Worm (Caenorhabditis elegans): Measurements from ENCODE around the gene rpl-36.

The rpl-36 gene

ce11 chrIII:7146341-7146740 is 33.7 kb upstream of the rpl-36 start:
- TF ChIP-seq ceh-82 (tag; optimal IDR thresholded peaks at IDR 0.05) (no peak), gmeb-1 (tag; optimal IDR thresholded peaks at IDR 0.05) (no peak), nhr-21 (tag; optimal IDR thresholded peaks at IDR 0.05) (no peak), ceh-16 (tag; optimal IDR thresholded peaks at IDR 0.05) (no peak), ztf-4 (tag; optimal IDR thresholded peaks at IDR 0.05) (no peak), nhr-23 (tag; optimal IDR thresholded peaks at IDR 0.05) (no peak), nhr-11 (tag; optimal IDR thresholded peaks at IDR 0.05) (no peak), ama-1 (optimal IDR thresholded peaks at IDR 0.05) (no peak), fos-1 (tag; optimal IDR thresholded peaks at IDR 0.05) (no peak), nhr-10 (tag; optimal IDR thresholded peaks at IDR 0.05) (no peak), lin-39 (tag; optimal IDR thresholded peaks at IDR 0.05) (no peak), elt-3 (tag; optimal IDR thresholded peaks at IDR 0.05) (no peak), sma-3 (GFP tag; optimal IDR thresholded peaks at IDR 0.05) (no peak), ZK546.5 (tag; optimal IDR thresholded peaks at IDR 0.05) (no peak), mdl-1 (tag; optimal IDR thresholded peaks at IDR 0.05) (no peak), R02D3.7 (tag; optimal IDR thresholded peaks at IDR 0.05) (no peak), ztf-11 (tag; optimal IDR thresholded peaks at IDR 0.05) (no peak), blmp-1 (tag; optimal IDR thresholded peaks at IDR 0.05; ENCODE audit: insufficient read depth) (no peak)

DNA sequence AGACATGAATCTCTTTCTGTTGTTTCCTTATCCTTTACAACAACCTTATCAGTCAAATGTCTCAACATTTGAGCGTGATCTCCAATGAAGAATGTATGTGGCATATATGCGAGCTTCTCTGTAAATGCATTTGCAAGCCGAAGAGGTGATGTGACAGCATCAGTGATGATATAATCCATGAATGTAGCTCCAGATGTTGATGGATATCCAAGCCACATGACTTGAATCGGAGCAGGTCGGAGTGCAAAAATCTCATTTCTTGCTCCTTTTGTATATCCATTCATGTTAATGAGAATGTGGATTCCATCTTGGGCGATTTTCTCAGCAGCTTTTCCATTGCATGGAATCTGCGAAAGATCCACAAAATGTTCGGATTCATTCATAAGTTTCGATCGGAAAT is 31.9 kb upstream of the rpl-36 start:
- TF ChIP-seq alr-1 (tag; optimal IDR thresholded peaks at IDR 0.05) (no peak), elt-1 (tag; optimal IDR thresholded peaks at IDR 0.05) (no peak), crh-2 (tag; optimal IDR thresholded peaks at IDR 0.05) (no peak), unc-39 (tag; optimal IDR thresholded peaks at IDR 0.05) (no peak), C34F6.9 (tag; optimal IDR thresholded peaks at IDR 0.05) (no peak), nhr-12 (tag; optimal IDR thresholded peaks at IDR 0.05) (no peak), ZK546.5 (tag; optimal IDR thresholded peaks at IDR 0.05) (no peak), mdl-1 (tag; optimal IDR thresholded peaks at IDR 0.05) (no peak), gmeb-1 (tag; optimal IDR thresholded peaks at IDR 0.05) (no peak), lin-13 (GFP tag; optimal IDR thresholded peaks at IDR 0.05) (no peak), unc-62 (GFP tag; optimal IDR thresholded peaks at IDR 0.05) (no peak)

DNA sequence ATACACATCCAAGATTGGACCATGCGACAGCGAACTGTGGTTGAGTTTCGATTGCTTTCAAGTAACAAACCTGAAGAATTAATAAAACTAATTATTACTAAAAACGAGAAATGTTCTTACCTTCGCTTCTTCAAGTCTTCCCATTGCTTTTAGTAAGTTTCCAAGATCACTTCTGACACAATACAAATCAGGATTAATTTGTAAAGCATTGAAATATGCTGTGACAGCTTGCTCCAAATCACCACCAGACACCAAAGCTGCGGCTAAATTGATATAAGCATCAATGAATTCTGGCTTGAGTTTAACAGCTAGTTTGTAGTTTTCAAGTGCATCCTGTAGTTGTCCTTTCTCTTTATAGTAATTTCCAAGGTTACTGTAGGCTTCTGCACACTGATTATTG is 29.9 kb upstream of the rpl-36 start:
- TF ChIP-seq nhr-25 (tag; optimal IDR thresholded peaks at IDR 0.05) (no peak), lsy-2 (tag; optimal IDR thresholded peaks at IDR 0.05) (no peak), crh-2 (tag; optimal IDR thresholded peaks at IDR 0.05) (no peak)

ce11 chrIII:7152569-7152968 is 27.5 kb upstream of the rpl-36 start:
- TF ChIP-seq elt-1 (tag; optimal IDR thresholded peaks at IDR 0.05) (no peak), lin-13 (GFP tag; optimal IDR thresholded peaks at IDR 0.05) (no peak), ceh-16 (tag; optimal IDR thresholded peaks at IDR 0.05) (no peak), peb-1 (tag; optimal IDR thresholded peaks at IDR 0.05) (no peak), elt-3 (tag; optimal IDR thresholded peaks at IDR 0.05) (no peak), ZK546.5 (tag; optimal IDR thresholded peaks at IDR 0.05) (no peak), egl-27 (tag; optimal IDR thresholded peaks at IDR 0.05) (peak; percentile 26), alr-1 (tag; optimal IDR thresholded peaks at IDR 0.05) (no peak), nhr-10 (tag; optimal IDR thresholded peaks at IDR 0.05) (no peak), ztf-1 (GFP tag; conservative IDR thresholded peaks at IDR 0.05) (no peak), unc-62 (GFP tag; optimal IDR thresholded peaks at IDR 0.05) (no peak), mdl-1 (tag; optimal IDR thresholded peaks at IDR 0.05) (no peak), F13H6.1 (tag; optimal IDR thresholded peaks at IDR 0.05) (no peak), ceh-82 (tag; optimal IDR thresholded peaks at IDR 0.05) (no peak), ama-1 (optimal IDR thresholded peaks at IDR 0.05) (no peak), sma-3 (GFP tag; optimal IDR thresholded peaks at IDR 0.05) (no peak), R02D3.7 (tag; optimal IDR thresholded peaks at IDR 0.05) (no peak), nhr-23 (tag; optimal IDR thresholded peaks at IDR 0.05) (no peak), fos-1 (tag; optimal IDR thresholded peaks at IDR 0.05) (peak; percentile 0), skn-1 (tag; optimal IDR thresholded peaks at IDR 0.05) (no peak), nhr-129 (tag; optimal IDR thresholded peaks at IDR 0.05) (no peak), mab-5 (tag; optimal IDR thresholded peaks at IDR 0.05) (no peak), nhr-25 (tag; optimal IDR thresholded peaks at IDR 0.05) (peak; percentile 56), sem-4 (tag; optimal IDR thresholded peaks at IDR 0.05) (no peak), ztf-4 (tag; optimal IDR thresholded peaks at IDR 0.05) (peak; percentile 45)

DNA sequence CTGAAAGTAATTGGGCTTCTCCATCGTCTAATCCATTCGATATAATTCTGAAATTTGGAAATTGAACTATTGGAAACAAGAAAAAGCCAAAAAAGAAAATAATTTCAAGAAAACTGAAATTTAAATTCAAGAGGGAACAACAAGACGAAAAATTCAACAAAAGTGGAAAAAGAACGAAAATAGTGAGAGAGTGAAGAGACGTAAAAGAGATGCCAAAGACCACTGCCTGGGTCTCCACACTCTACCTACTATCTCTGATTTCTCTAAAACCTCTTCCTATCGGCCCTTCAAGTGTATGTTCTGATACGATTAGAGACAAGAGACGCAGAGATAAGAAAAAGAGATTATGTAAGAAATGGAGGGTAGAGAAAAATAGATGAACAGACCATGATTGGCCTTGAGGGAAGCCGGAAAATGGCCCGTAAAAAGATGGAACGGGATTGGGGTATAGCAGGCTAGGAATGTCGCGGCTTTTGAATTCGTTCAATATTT is 26.3 kb upstream of the rpl-36 start, which contains the start of gene ogt-1:
Gene ogt-1, minus strand, starts transcription at position 51 of the 492 bp plus-strand sequence.
- TF ChIP-seq nhr-6 (tag; optimal IDR thresholded peaks at IDR 0.05) (peak; percentile 91), unc-62 (GFP tag; optimal IDR thresholded peaks at IDR 0.05) (no peak), mbf-1 (tag; optimal IDR thresholded peaks at IDR 0.05) (no peak), elt-1 (tag; optimal IDR thresholded peaks at IDR 0.05) (no peak), fos-1 (tag; optimal IDR thresholded peaks at IDR 0.05) (peak; percentile 79), elt-3 (tag; optimal IDR thresholded peaks at IDR 0.05) (no peak), C34F6.9 (tag; optimal IDR thresholded peaks at IDR 0.05) (peak; percentile 94), nhr-129 (tag; optimal IDR thresholded peaks at IDR 0.05) (peak; percentile 90), ztf-11 (tag; optimal IDR thresholded peaks at IDR 0.05) (no peak), lin-11 (tag; optimal IDR thresholded peaks at IDR 0.05) (no peak), sma-9 (GFP tag; optimal IDR thresholded peaks at IDR 0.05) (peak; percentile 98), sma-9 (tag; optimal IDR thresholded peaks at IDR 0.05) (no peak), unc-55 (GFP tag; optimal IDR thresholded peaks at IDR 0.05) (peak; percentile 96), F13H6.1 (tag; optimal IDR thresholded peaks at IDR 0.05) (peak; percentile 92), sma-3 (GFP tag; optimal IDR thresholded peaks at IDR 0.05) (peak; percentile 86), gmeb-1 (tag; optimal IDR thresholded peaks at IDR 0.05) (peak; percentile 81), alr-1 (tag; optimal IDR thresholded peaks at IDR 0.05) (no peak), dmd-4 (tag; optimal IDR thresholded peaks at IDR 0.05) (no peak), zag-1 (tag; optimal IDR thresholded peaks at IDR 0.05) (peak; percentile 58), ceh-16 (tag; optimal IDR thresholded peaks at IDR 0.05) (peak; percentile 67), skn-1 (tag; optimal IDR thresholded peaks at IDR 0.05) (no peak), nhr-25 (tag; optimal IDR thresholded peaks at IDR 0.05) (peak; percentile 94), nhr-21 (tag; optimal IDR thresholded peaks at IDR 0.05) (peak; percentile 72)
